Fruit fly (Drosophila melanogaster) whole organism, pupa: Measurements from ENCODE around the gene Eo.

Experiments
- CG12605 ChIP-seq: fragments of 200-800 bp; sonication (Bioruptor generic); IDR thresholded peaks from 2 replicates; pipeline ENCODE4 v1.3.6; 2022; ENCODE audit warnings: missing biosample characterization, missing genetic modification characterization
- CG14655 ChIP-seq: fragments of 200-800 bp; sonication (Bioruptor generic); optimal IDR thresholded peaks from 3 replicates; lab custom pipeline; 2017; ENCODE audit warnings: mild to moderate bottlenecking, missing biosample characterization, missing genetic modification reagents, missing genetic modification characterization
- CG15710 ChIP-seq: fragments of 200-800 bp; sonication (Bioruptor generic); optimal IDR thresholded peaks from 2 replicates; lab custom pipeline; 2018; ENCODE audit warnings: missing biosample characterization, mild to moderate bottlenecking, missing genetic modification characterization, moderate library complexity
- CG32121 ChIP-seq: fragments of 200-800 bp; sonication (Bioruptor generic); IDR thresholded peaks from 2 replicates; pipeline ENCODE4 v1.3.6; 2022; ENCODE audit warnings: missing biosample characterization, missing genetic modification characterization
- CG34367 ChIP-seq: fragments of 200-800 bp; sonication (Bioruptor generic); optimal IDR thresholded peaks from 2 replicates; lab custom pipeline; 2018; ENCODE audit warnings: missing biosample characterization, mild to moderate bottlenecking, missing genetic modification characterization
- CG4496 ChIP-seq: fragments of 200-800 bp; sonication (Bioruptor generic); IDR thresholded peaks from 3 replicates; pipeline ENCODE4 v1.3.6; 2022; ENCODE audit warnings: missing biosample characterization, missing genetic modification characterization
- CG8159 ChIP-seq: fragments of 200-800 bp; sonication (Bioruptor generic); optimal IDR thresholded peaks from 3 replicates; lab custom pipeline; 2018; ENCODE audit warnings: missing biosample characterization, mild to moderate bottlenecking, missing genetic modification characterization, moderate library complexity
- CG8301 ChIP-seq: fragments of 200-800 bp; sonication (Bioruptor generic); optimal IDR thresholded peaks from 2 replicates; lab custom pipeline; 2018; ENCODE audit warnings: missing biosample characterization, mild to moderate bottlenecking, missing genetic modification characterization
- CG9948 ChIP-seq: fragments of 200-800 bp; sonication (Bioruptor generic); optimal IDR thresholded peaks from 2 replicates; lab custom pipeline; 2018; ENCODE audit warnings: missing biosample characterization, mild to moderate bottlenecking, missing genetic modification characterization, moderate library complexity
- EcR ChIP-seq: fragments of 200-800 bp; sonication (Bioruptor generic); optimal IDR thresholded peaks from 3 replicates; lab custom pipeline; 2019; ENCODE audit warnings: missing biosample characterization, missing genetic modification characterization, mild to moderate bottlenecking, moderate library complexity, missing genetic modification reagents
- Pif1B ChIP-seq: fragments of 200-800 bp; sonication (Bioruptor generic); optimal IDR thresholded peaks from 3 replicates; lab custom pipeline; 2016; ENCODE audit warnings: missing biosample characterization, missing genetic modification characterization
- Snoo ChIP-seq: fragments of 200-800 bp; sonication (Bioruptor generic); optimal IDR thresholded peaks from 3 replicates; lab custom pipeline; 2017; ENCODE audit warnings: missing biosample characterization, mild to moderate bottlenecking, missing genetic modification characterization, inconsistent platforms
- fd96Ca ChIP-seq: fragments of 200-800 bp; sonication (Bioruptor generic); IDR thresholded peaks from 3 replicates; pipeline ENCODE4 v1.3.6; 2022; ENCODE audit warnings: missing biosample characterization, missing genetic modification characterization
- rn ChIP-seq: fragments of 200-800 bp; sonication (Bioruptor generic); IDR thresholded peaks from 2 replicates; pipeline ENCODE4 v1.3.6; 2022; ENCODE audit warnings: missing biosample characterization, missing genetic modification characterization

DNA sequence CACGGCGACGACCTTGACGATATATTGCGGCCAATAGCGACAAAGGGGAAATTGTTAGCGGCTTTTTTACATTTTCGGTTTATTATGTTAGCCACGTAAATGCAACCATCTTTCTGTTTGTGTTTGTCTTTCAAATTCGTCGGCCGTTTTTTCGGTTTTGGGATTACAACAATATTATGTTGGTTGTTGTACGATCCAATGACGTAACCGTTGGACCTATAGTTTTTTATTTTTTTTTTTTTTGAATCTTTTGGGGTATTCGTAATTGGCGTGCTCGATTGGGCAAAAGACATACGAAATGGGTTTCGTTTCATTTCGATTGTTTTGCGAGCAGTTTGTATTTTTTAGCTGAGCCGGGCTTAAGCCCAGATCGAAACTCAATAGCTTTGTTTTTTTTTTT, 51.7 kb downstream of the Eo start:
- TF ChIP-seq CG9948 (tag; lab: Kevin White, UChicago) (no peak), Snoo (no peak), CG32121 (GFP tag; lab: Robert Waterston, UW) (no peak), rn (GFP tag; lab: Robert Waterston, UW) (no peak), EcR (GFP tag; lab: Kevin White, UChicago) (no peak), CG8159 (tag; lab: Kevin White, UChicago) (no peak), CG15710 (no peak), Pif1B (no peak), CG12605 (GFP tag; lab: Robert Waterston, UW) (no peak), fd96Ca (GFP tag; lab: Robert Waterston, UW) (no peak), CG14655 (no peak), CG8301 (tag; lab: Kevin White, UChicago) (no peak), CG34367 (tag; lab: Kevin White, UChicago) (no peak), CG4496 (GFP tag; lab: Robert Waterston, UW) (no peak)
